Fruit fly (Drosophila melanogaster): ENCODE measurements around the gene RluA-2.

dm6 chr2L:10428528-10428927 lies 48.3 kb upstream of the RluA-2 start, which contains the start of gene CG5188:
- TF ChIP-seq Pif1B (GFP tag; optimal IDR thresholded peaks at IDR 0.05) (no peak), CG34367 (tag; optimal IDR thresholded peaks at IDR 0.05) (no peak), Ets98B (GFP tag; IDR thresholded peaks at IDR 0.05) (peak; percentile 62; the same call in 1 of the 2 replicates), Snoo (tag; optimal IDR thresholded peaks at IDR 0.05) (peak; percentile 34), CG8159 (tag; optimal IDR thresholded peaks at IDR 0.05) (peak; percentile 48), CG15710 (tag; optimal IDR thresholded peaks at IDR 0.05) (peak; percentile 34)
